Fruit fly (Drosophila melanogaster): Measurements from ENCODE around the gene CG4928.

dm6 chrX:16922626-16923025 is 9.6 kb downstream of the CG4928 start:
- TF ChIP-seq ovo (GFP tag; optimal IDR thresholded peaks at IDR 0.05), result no peak
- no peak for TF ChIP-seq CG5204 (GFP tag; optimal IDR thresholded peaks at IDR 0.05)
- TF ChIP-seq toe (GFP tag; optimal IDR thresholded peaks at IDR 0.05), result no peak
- no peak for TF ChIP-seq Mnt (GFP tag; optimal IDR thresholded peaks at IDR 0.05)

Data from whole organism, adult.